Worm (Caenorhabditis elegans) whole organism, L1 larva: ENCODE results near the gene lsd-1.

Source experiments
- alr-1 ChIP-seq: fragments of 200-800 bp; sonication (Bioruptor generic); optimal IDR thresholded peaks from 2 replicates; lab custom pipeline; 2018; ENCODE audit warnings: borderline replicate concordance, mild to moderate bottlenecking, missing genetic modification characterization, missing compliant biosample characterization
- ceh-8 ChIP-seq: fragments of 200-800 bp; sonication (Bioruptor generic); optimal IDR thresholded peaks from 2 replicates; lab custom pipeline; 2018; ENCODE audit warnings: mild to moderate bottlenecking, missing genetic modification characterization, moderate library complexity, missing compliant biosample characterization
- ces-1 ChIP-seq: fragments of 150-350 bp; optimal IDR thresholded peaks from 2 replicates; lab custom pipeline; 2014; ENCODE audit warnings: missing biosample characterization, missing genetic modification reagents, missing genetic modification characterization
- dpl-1 ChIP-seq, 3 experiments: fragments of 150-350 bp in 2 of 3; sonication (generic microtip) in 1 of 3; optimal IDR thresholded peaks; 2 replicates each; lab custom pipeline; 2014 to 2017; ENCODE audit warnings: missing biosample characterization in 3 of 3, missing genetic modification characterization in 3 of 3, missing genetic modification reagents in 3 of 3
- egl-13 ChIP-seq: sonication (generic microtip); optimal IDR thresholded peaks from 2 replicates; lab custom pipeline; 2016; ENCODE audit warnings: missing genotype, missing genetic modification reagents, missing genetic modification characterization, missing compliant biosample characterization
- egl-27 ChIP-seq, 2 experiments: fragments of 150-350 bp in 1 of 2; sonication (generic microtip); optimal IDR thresholded peaks; 3 replicates each; lab custom pipeline; 2017 to 2018; ENCODE audit warnings: missing biosample characterization in 2 of 2, missing genetic modification characterization in 2 of 2, missing genetic modification reagents in 2 of 2
- fkh-8 ChIP-seq: sonication (generic microtip); optimal IDR thresholded peaks from 2 replicates; lab custom pipeline; 2016; ENCODE audit warnings: mild to moderate bottlenecking, missing genetic modification characterization, missing compliant biosample characterization
- hlh-17 ChIP-seq: fragments of 200-800 bp; sonication (Bioruptor generic); optimal IDR thresholded peaks from 2 replicates; lab custom pipeline; 2018; ENCODE audit warnings: missing genetic modification characterization, mild to moderate bottlenecking, missing compliant biosample characterization, moderate library complexity, borderline replicate concordance
- isw-1 ChIP-seq: fragments of 200-800 bp; sonication (Bioruptor generic); IDR thresholded peaks from 2 replicates; pipeline ENCODE4 v1.3.6; 2022; ENCODE audit warnings: missing genetic modification characterization, missing compliant biosample characterization
- jun-1 ChIP-seq: fragments of 150-350 bp; optimal IDR thresholded peaks from 2 replicates; lab custom pipeline; 2014; ENCODE audit warnings: missing biosample characterization, missing genetic modification reagents, missing genetic modification characterization
- lin-13 ChIP-seq: fragments of 150-350 bp; optimal IDR thresholded peaks from 2 replicates; lab custom pipeline; 2014; ENCODE audit warnings: missing biosample characterization, missing genetic modification reagents, missing genetic modification characterization
- lin-14 ChIP-seq: fragments of 200-800 bp; sonication (Bioruptor generic); optimal IDR thresholded peaks from 2 replicates; lab custom pipeline; 2018; ENCODE audit warnings: mild to moderate bottlenecking, missing genetic modification characterization, moderate library complexity, missing compliant biosample characterization
- lir-3 ChIP-seq: sonication (generic microtip); optimal IDR thresholded peaks from 2 replicates; lab custom pipeline; 2016; ENCODE audit warnings: mild to moderate bottlenecking, missing genetic modification characterization, moderate library complexity, missing compliant biosample characterization; ENCODE audit not compliant: poor library complexity
- mab-9 ChIP-seq: fragments of 200-800 bp; sonication (Bioruptor generic); IDR thresholded peaks from 2 replicates; pipeline ENCODE4 v1.3.6; 2022; ENCODE audit warnings: missing genetic modification reagents, missing genetic modification characterization, missing compliant biosample characterization
- mdl-1 ChIP-seq, 2 experiments: fragments of 150-350 bp; optimal IDR thresholded peaks; 2 replicates each; lab custom pipeline; 2014 to 2017; ENCODE audit warnings: missing biosample characterization in 2 of 2, missing genetic modification characterization in 2 of 2, inconsistent platforms in 1 of 2
- nhr-20 ChIP-seq: sonication (generic microtip); optimal IDR thresholded peaks from 2 replicates; lab custom pipeline; 2016; ENCODE audit warnings: mild to moderate bottlenecking, missing genetic modification characterization, missing compliant biosample characterization
- nhr-237 ChIP-seq: fragments of 150-350 bp; optimal IDR thresholded peaks from 2 replicates; lab custom pipeline; 2014; ENCODE audit warnings: missing biosample characterization, missing genetic modification characterization
- nhr-71 ChIP-seq: sonication (generic microtip); optimal IDR thresholded peaks from 2 replicates; lab custom pipeline; 2016; ENCODE audit warnings: mild to moderate bottlenecking, missing genetic modification characterization, moderate library complexity, missing compliant biosample characterization
- nhr-90 ChIP-seq: sonication (generic microtip); optimal IDR thresholded peaks from 2 replicates; lab custom pipeline; 2016; ENCODE audit warnings: mild to moderate bottlenecking, missing genetic modification characterization, missing compliant biosample characterization; ENCODE audit not compliant: poor library complexity
- rnt-1 ChIP-seq: sonication (generic microtip); optimal IDR thresholded peaks from 2 replicates; lab custom pipeline; 2016; ENCODE audit warnings: mild to moderate bottlenecking, missing genetic modification characterization, moderate library complexity, missing compliant biosample characterization
- swsn-7 ChIP-seq: sonication (generic microtip); optimal IDR thresholded peaks from 2 replicates; lab custom pipeline; 2016; ENCODE audit warnings: missing genetic modification characterization, missing compliant biosample characterization
- unc-30 ChIP-seq: sonication (generic microtip); optimal IDR thresholded peaks from 2 replicates; lab custom pipeline; 2017; ENCODE audit warnings: missing biosample characterization, missing genetic modification characterization
- xbp-1 ChIP-seq: sonication (generic microtip); optimal IDR thresholded peaks from 2 replicates; lab custom pipeline; 2016; ENCODE audit warnings: missing genetic modification characterization, missing compliant biosample characterization
- zag-1 ChIP-seq: fragments of 150-350 bp; optimal IDR thresholded peaks from 2 replicates; lab custom pipeline; 2014; ENCODE audit warnings: missing biosample characterization, missing genetic modification characterization

Gene lsd-1

ce11 chrX:11994484-11994883 is 45.8 kb downstream of the lsd-1 start, which contains the start of gene C49F5.7 (continued):
- TF ChIP-seq mab-9 (GFP tag; lab: Robert Waterston, UW) (no peak), jun-1 (tag; lab: Kevin White, UChicago) (no peak), lin-14 (GFP tag; lab: Kevin White, UChicago) (peak; percentile 33), swsn-7 (tag; lab: Kevin White, UChicago) (no peak), isw-1 (GFP tag; lab: Robert Waterston, UW) (no peak), lir-3 (tag; lab: Kevin White, UChicago) (no peak), fkh-8 (no peak), unc-30 (tag; lab: Kevin White, UChicago) (no peak), rnt-1 (no peak)

ce11 chrX:11996606-11997005 is 48.0 kb downstream of the lsd-1 start:
- TF ChIP-seq xbp-1 (tag; lab: Kevin White, UChicago) (no peak), nhr-20 (tag; lab: Kevin White, UChicago) (no peak), egl-27 (tag; optimal IDR thresholded peaks at IDR 0.05; lab: Kevin White, UChicago) (no peak), lin-13 (GFP tag; lab: Kevin White, UChicago) (no peak), hlh-17 (GFP tag; lab: Kevin White, UChicago) (no peak), ces-1 (no peak), lin-14 (GFP tag; lab: Kevin White, UChicago) (no peak)

- TF ChIP-seq nhr-90: no peak
- TF ChIP-seq mdl-1 (tag; optimal IDR thresholded peaks at IDR 0.05; lab: Kevin White, UChicago): no peak
- no peak for TF ChIP-seq dpl-1 (GFP tag; optimal IDR thresholded peaks at IDR 0.05; lab: Kevin White, UChicago)
- TF ChIP-seq zag-1 (tag; lab: Kevin White, UChicago): no peak
- TF ChIP-seq egl-13 (tag; lab: Kevin White, UChicago): no peak
- TF ChIP-seq nhr-71: no peak
- TF ChIP-seq lir-3 (tag; lab: Kevin White, UChicago): no peak
- TF ChIP-seq nhr-237 (tag; lab: Kevin White, UChicago): no peak
- no peak for TF ChIP-seq ceh-8
- TF ChIP-seq alr-1: no peak
Observed at ce11 chrX:11999573-11999972, 50.9 kb downstream of the lsd-1 start.
